Fruit fly (Drosophila melanogaster) whole organism, prepupa: ENCODE measurements around the gene CG8188.

ENCODE experiments used
- CG10631 ChIP-seq: fragments of 200-800 bp; sonication (Bioruptor generic); optimal IDR thresholded peaks from 2 replicates; lab custom pipeline; 2016; ENCODE audit warnings: missing biosample characterization, missing genetic modification characterization
- CG11294 ChIP-seq: fragments of 200-800 bp; sonication (Bioruptor generic); IDR thresholded peaks from 2 replicates; pipeline ENCODE4 v1.3.6; 2022; ENCODE audit warnings: missing biosample characterization, missing genetic modification characterization
- CG16779 ChIP-seq: fragments of 200-800 bp; sonication (Bioruptor generic); optimal IDR thresholded peaks from 3 replicates; lab custom pipeline; 2017; ENCODE audit warnings: missing biosample characterization, mild to moderate bottlenecking, missing genetic modification characterization
- CG3032 ChIP-seq: fragments of 200-800 bp; optimal IDR thresholded peaks from 2 replicates; lab custom pipeline; 2019; ENCODE audit warnings: missing biosample characterization, mild to moderate bottlenecking, missing genetic modification characterization, moderate library complexity
- CG31627 ChIP-seq: fragments of 200-800 bp; sonication (Bioruptor generic); optimal IDR thresholded peaks from 3 replicates; lab custom pipeline; 2016; ENCODE audit warnings: missing biosample characterization, missing genetic modification characterization
- CG32006 ChIP-seq: fragments of 200-800 bp; sonication (Bioruptor generic); optimal IDR thresholded peaks from 3 replicates; lab custom pipeline; 2017; ENCODE audit warnings: missing biosample characterization, mild to moderate bottlenecking, missing genetic modification characterization
- CG34406 ChIP-seq: fragments of 200-800 bp; sonication (Bioruptor generic); optimal IDR thresholded peaks from 3 replicates; lab custom pipeline; 2016; ENCODE audit warnings: missing biosample characterization, missing genetic modification characterization
- CG3919 ChIP-seq: fragments of 200-800 bp; sonication (Bioruptor generic); optimal IDR thresholded peaks from 3 replicates; lab custom pipeline; 2016; ENCODE audit warnings: missing biosample characterization, missing genetic modification characterization
- CG6163 ChIP-seq: fragments of 200-800 bp; sonication (Bioruptor generic); IDR thresholded peaks from 3 replicates; pipeline ENCODE4 v1.3.6; 2022; ENCODE audit warnings: missing biosample characterization, missing genetic modification characterization
- CG6792 ChIP-seq: fragments of 200-800 bp; sonication (Bioruptor generic); optimal IDR thresholded peaks from 3 replicates; lab custom pipeline; 2016; ENCODE audit warnings: missing biosample characterization, missing genetic modification characterization
- CG6854 ChIP-seq: fragments of 200-800 bp; sonication (Bioruptor generic); optimal IDR thresholded peaks from 2 replicates; lab custom pipeline; 2017; ENCODE audit warnings: missing biosample characterization, mild to moderate bottlenecking, missing genetic modification characterization
- CG7368 ChIP-seq: fragments of 200-800 bp; sonication (Bioruptor generic); optimal IDR thresholded peaks from 3 replicates; lab custom pipeline; 2016; ENCODE audit warnings: missing biosample characterization, missing genetic modification characterization
- CG8119 ChIP-seq: fragments of 200-800 bp; sonication (Bioruptor generic); IDR thresholded peaks from 3 replicates; pipeline ENCODE4 v1.3.6; 2022; ENCODE audit warnings: missing biosample characterization, missing genetic modification characterization
- CG8319 ChIP-seq: fragments of 200-800 bp; sonication (Bioruptor generic); optimal IDR thresholded peaks from 3 replicates; lab custom pipeline; 2016; ENCODE audit warnings: missing biosample characterization, missing genetic modification characterization
- CG9139 ChIP-seq: fragments of 200-800 bp; sonication (Bioruptor generic); optimal IDR thresholded peaks from 3 replicates; lab custom pipeline; 2017; ENCODE audit warnings: missing biosample characterization, mild to moderate bottlenecking, missing genetic modification characterization
- Eip93F ChIP-seq: fragments of 200-800 bp; sonication (Bioruptor generic); optimal IDR thresholded peaks from 2 replicates; lab custom pipeline; 2016; ENCODE audit warnings: missing biosample characterization, mild to moderate bottlenecking, missing genetic modification characterization
- Ets21C ChIP-seq: fragments of 200-800 bp; sonication (Bioruptor generic); optimal IDR thresholded peaks from 3 replicates; lab custom pipeline; 2016; ENCODE audit warnings: missing biosample characterization, missing genetic modification characterization
- Ets96B ChIP-seq: fragments of 200-800 bp; optimal IDR thresholded peaks from 2 replicates; lab custom pipeline; 2019; ENCODE audit warnings: missing biosample characterization, mild to moderate bottlenecking, missing genetic modification characterization, moderate library complexity
- Gug ChIP-seq: fragments of 200-800 bp; sonication (Bioruptor generic); IDR thresholded peaks from 2 replicates; pipeline ENCODE4 v1.3.6; 2022; ENCODE audit warnings: missing biosample characterization, missing genetic modification characterization
- Hr4 ChIP-seq: fragments of 200-800 bp; sonication (Bioruptor generic); optimal IDR thresholded peaks from 3 replicates; lab custom pipeline; 2016; ENCODE audit warnings: missing biosample characterization, missing genetic modification characterization
- Lpt ChIP-seq: fragments of 200-800 bp; sonication (Bioruptor generic); optimal IDR thresholded peaks from 3 replicates; lab custom pipeline; 2016; ENCODE audit warnings: missing biosample characterization, missing genetic modification characterization
- OdsH ChIP-seq: fragments of 200-800 bp; sonication (Bioruptor generic); optimal IDR thresholded peaks from 3 replicates; lab custom pipeline; 2016; ENCODE audit warnings: missing biosample characterization, missing genetic modification characterization
- Sox14 ChIP-seq: fragments of 200-800 bp; sonication (Bioruptor generic); optimal IDR thresholded peaks from 3 replicates; lab custom pipeline; 2016; ENCODE audit warnings: missing biosample characterization, missing genetic modification characterization
- acj6 ChIP-seq: fragments of 200-800 bp; sonication (Bioruptor generic); optimal IDR thresholded peaks from 3 replicates; lab custom pipeline; 2016; ENCODE audit warnings: missing biosample characterization, missing genetic modification characterization
- cyc ChIP-seq: fragments of 200-800 bp; sonication (Bioruptor generic); optimal IDR thresholded peaks from 3 replicates; lab custom pipeline; 2016; ENCODE audit warnings: missing biosample characterization, missing genetic modification characterization
- dac ChIP-seq: fragments of 200-800 bp; sonication (Bioruptor generic); optimal IDR thresholded peaks from 2 replicates; lab custom pipeline; 2017; ENCODE audit warnings: missing biosample characterization, mild to moderate bottlenecking, missing genetic modification characterization
- eg ChIP-seq: fragments of 200-800 bp; sonication (Bioruptor generic); IDR thresholded peaks from 3 replicates; pipeline ENCODE4 v1.3.6; 2022; ENCODE audit warnings: missing biosample characterization, missing genetic modification characterization
- esn ChIP-seq: fragments of 200-800 bp; sonication (Bioruptor generic); optimal IDR thresholded peaks from 2 replicates; lab custom pipeline; 2016; ENCODE audit warnings: missing biosample characterization, mild to moderate bottlenecking, missing genetic modification characterization, moderate library complexity
- fd85E ChIP-seq: fragments of 200-800 bp; sonication (Bioruptor generic); optimal IDR thresholded peaks from 3 replicates; lab custom pipeline; 2016; ENCODE audit warnings: missing biosample characterization, missing genetic modification characterization
- fkh ChIP-seq: fragments of 200-800 bp; sonication (Bioruptor generic); optimal IDR thresholded peaks from 3 replicates; lab custom pipeline; 2017; ENCODE audit warnings: missing biosample characterization, mild to moderate bottlenecking, missing genetic modification characterization, moderate library complexity
- lz ChIP-seq: fragments of 200-800 bp; sonication (Bioruptor generic); optimal IDR thresholded peaks from 3 replicates; lab custom pipeline; 2016; ENCODE audit warnings: missing biosample characterization, missing genetic modification characterization
- pdm3 ChIP-seq: fragments of 200-800 bp; sonication (Bioruptor generic); optimal IDR thresholded peaks from 3 replicates; lab custom pipeline; 2016; ENCODE audit warnings: missing biosample characterization, missing genetic modification characterization
- salr ChIP-seq, 2 experiments: fragments of 200-800 bp; sonication (Bioruptor generic); optimal IDR thresholded peaks; 3 replicates each; lab custom pipeline; 2016 to 2018; ENCODE audit warnings: missing biosample characterization in 2 of 2, missing genetic modification characterization in 2 of 2, mild to moderate bottlenecking in 1 of 2
- svp ChIP-seq: fragments of 200-800 bp; sonication (Bioruptor generic); peaks from one replicate; lab custom pipeline; 2016; ENCODE audit warnings: missing biosample characterization, missing genetic modification characterization
- vri ChIP-seq: fragments of 200-800 bp; sonication (Bioruptor generic); optimal IDR thresholded peaks from 3 replicates; lab custom pipeline; 2016; ENCODE audit warnings: missing biosample characterization, mild to moderate bottlenecking, missing genetic modification characterization

CG8188 gene

DNA sequence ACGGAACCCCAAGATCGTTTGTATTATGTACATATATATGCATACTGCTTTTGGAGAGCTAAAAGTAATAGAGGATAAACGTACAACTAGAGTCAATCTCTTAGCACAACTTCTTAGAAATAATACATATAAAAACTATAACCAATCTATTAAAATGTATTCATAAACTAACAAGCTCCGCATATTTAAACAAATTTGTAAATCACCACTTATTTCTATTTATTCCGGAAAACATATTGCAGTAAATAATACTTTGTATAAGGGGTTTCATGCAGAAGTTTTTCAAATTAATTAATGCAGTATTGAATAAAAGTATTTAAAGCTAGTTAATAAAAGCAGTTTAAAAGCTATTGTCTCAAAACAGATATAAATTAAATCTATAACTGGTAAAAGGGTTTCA is 9.6 kb upstream of the CG8188 start:
- peak; percentile 27 for TF ChIP-seq esn (GFP tag; lab: Kevin White, UChicago)
- no peak for TF ChIP-seq eg (GFP tag; lab: Robert Waterston, UW)
- no peak for TF ChIP-seq Gug (GFP tag; lab: Robert Waterston, UW)
- TF ChIP-seq CG10631 (GFP tag; lab: Kevin White, UChicago), result peak; percentile 12
- peak; percentile 26 for TF ChIP-seq pdm3 (GFP tag; lab: Kevin White, UChicago)
- no peak for TF ChIP-seq Hr4 (GFP tag; lab: Kevin White, UChicago)
- TF ChIP-seq CG6792, result no peak
- TF ChIP-seq OdsH (GFP tag; lab: Kevin White, UChicago), result peak; percentile 7
- TF ChIP-seq CG32006 (GFP tag; lab: Kevin White, UChicago), result peak; percentile 45
- TF ChIP-seq fd85E (GFP tag; lab: Kevin White, UChicago), result no peak
- peak in 1 of 2 experiments; percentile 13 for TF ChIP-seq salr (GFP tag; optimal IDR thresholded peaks at IDR 0.05; lab: Kevin White, UChicago)
- TF ChIP-seq CG34406, result no peak

dm6 chrX:17711916-17712315 is 9.1 kb upstream of the CG8188 start:
- TF ChIP-seq CG31627, result no peak
- TF ChIP-seq dac (GFP tag; lab: Kevin White, UChicago), result no peak
- no peak for TF ChIP-seq Lpt (GFP tag; lab: Kevin White, UChicago)
- TF ChIP-seq CG8119 (GFP tag; lab: Robert Waterston, UW), result no peak
- TF ChIP-seq lz (GFP tag; lab: Kevin White, UChicago), result no peak

DNA sequence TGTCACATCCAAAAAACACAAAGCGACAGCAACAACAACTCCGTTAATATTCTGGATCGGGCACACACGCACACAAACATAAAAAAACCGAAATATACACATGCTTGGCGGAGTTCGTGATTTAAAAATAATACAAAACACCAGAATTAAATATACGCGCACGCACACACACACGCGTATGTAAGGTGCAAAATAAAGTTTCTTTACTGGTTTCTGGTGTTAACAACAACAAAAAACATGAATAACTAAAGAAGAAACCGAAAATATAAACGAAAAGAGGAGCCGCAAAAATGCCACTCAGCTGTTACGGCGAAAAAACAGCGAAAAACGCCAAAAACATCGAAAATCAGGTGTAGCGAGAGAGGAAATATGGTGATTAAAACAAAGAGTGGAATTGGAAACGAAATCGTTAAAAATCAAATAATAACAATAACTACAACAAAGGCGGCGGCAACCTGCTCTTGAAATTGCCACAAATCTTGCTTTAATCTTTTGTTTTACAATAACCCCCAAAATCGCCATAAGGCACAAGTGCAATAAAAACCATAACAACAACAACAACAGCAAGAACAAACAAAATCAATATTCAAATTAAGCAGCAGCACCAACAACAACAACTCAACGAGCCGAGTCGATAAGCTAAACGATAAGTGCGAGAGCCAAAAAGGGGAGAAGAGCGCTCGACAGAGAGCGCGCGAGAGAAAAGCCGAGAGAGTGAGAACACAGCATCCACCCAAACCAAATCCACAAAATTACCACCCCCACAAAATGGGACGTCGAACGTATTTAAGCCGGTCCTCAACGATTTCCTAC is 7.7 kb upstream of the CG8188 start:
- TF ChIP-seq CG31627, result no peak
- no peak for TF ChIP-seq Sox14 (GFP tag; lab: Kevin White, UChicago)
- no peak for TF ChIP-seq vri (GFP tag; lab: Kevin White, UChicago)
- no peak for TF ChIP-seq CG7368 (GFP tag; lab: Kevin White, UChicago)
- no peak for TF ChIP-seq Ets96B
- TF ChIP-seq Ets21C (GFP tag; lab: Kevin White, UChicago), result no peak
- TF ChIP-seq fkh (GFP tag; lab: Kevin White, UChicago), result peak; percentile 5
- TF ChIP-seq acj6 (GFP tag; lab: Kevin White, UChicago), result no peak
- TF ChIP-seq CG16779 (tag; lab: Kevin White, UChicago), result no peak
- TF ChIP-seq CG11294 (GFP tag; lab: Robert Waterston, UW), result no peak
- no peak for TF ChIP-seq CG9139 (GFP tag; lab: Kevin White, UChicago)
- no peak for TF ChIP-seq CG3919 (GFP tag; lab: Kevin White, UChicago)
- TF ChIP-seq Lpt (GFP tag; lab: Kevin White, UChicago), result no peak
- TF ChIP-seq CG3032 (tag; lab: Kevin White, UChicago), result no peak
- 0 out of 3 replicates have a peak, but pooled peaks have one; percentile 25 for TF ChIP-seq CG8119 (GFP tag; lab: Robert Waterston, UW)
- TF ChIP-seq eg (GFP tag; lab: Robert Waterston, UW), result no peak
- no peak for TF ChIP-seq lz (GFP tag; lab: Kevin White, UChicago)
- TF ChIP-seq CG6163 (GFP tag; lab: Robert Waterston, UW), result 0 out of 3 replicates have a peak, but pooled peaks have one; percentile 19
- TF ChIP-seq CG6854 (GFP tag; lab: Kevin White, UChicago), result peak; percentile 54
- no peak for TF ChIP-seq cyc
- no peak for TF ChIP-seq CG8319 (GFP tag; lab: Kevin White, UChicago)
- peak; percentile 28 for TF ChIP-seq svp (GFP tag; lab: Kevin White, UChicago)
- no peak for TF ChIP-seq Eip93F (GFP tag; lab: Kevin White, UChicago)
